Worm (Caenorhabditis elegans): Measurements from ENCODE around the gene F59A1.6.

DNA sequence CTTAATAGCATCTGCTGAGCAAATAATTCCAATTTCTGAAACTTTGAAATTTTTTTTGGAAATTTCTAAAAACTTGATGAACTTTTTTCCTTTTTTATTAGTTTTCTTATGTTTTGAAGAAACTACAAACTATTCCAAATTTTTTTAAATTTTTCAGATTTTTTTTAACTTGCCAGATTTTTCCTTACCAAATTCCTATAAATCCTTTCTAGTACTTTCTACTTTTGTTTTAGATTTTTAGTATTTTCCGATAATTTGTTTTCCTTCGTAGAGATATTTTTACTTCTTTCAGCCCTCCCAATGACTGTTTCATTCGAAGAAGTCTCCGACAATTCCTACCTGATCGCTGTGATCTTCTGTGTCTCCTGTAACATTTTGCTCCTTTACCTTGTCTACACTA is 33.7 kb downstream of the F59A1.6 start, which contains the start of gene str-77:
- TF ChIP-seq flh-1 (GFP tag; optimal IDR thresholded peaks at IDR 0.05), result no peak
- no peak for TF ChIP-seq nhr-237 (tag; optimal IDR thresholded peaks at IDR 0.05)
- TF ChIP-seq pha-4 (tag; optimal IDR thresholded peaks at IDR 0.05), result no peak
- no peak for TF ChIP-seq unc-39 (tag; optimal IDR thresholded peaks at IDR 0.05)
- no peak for TF ChIP-seq elt-3 (tag; optimal IDR thresholded peaks at IDR 0.05)
- no peak for TF ChIP-seq snpc-4 (tag; optimal IDR thresholded peaks at IDR 0.05)
- TF ChIP-seq nhr-76 (tag; optimal IDR thresholded peaks at IDR 0.05), result no peak
- TF ChIP-seq unc-62 (GFP tag; optimal IDR thresholded peaks at IDR 0.05), result no peak
- no peak for TF ChIP-seq unc-120 (tag; optimal IDR thresholded peaks at IDR 0.05; ENCODE audit: poor library complexity, severe bottlenecking)
- TF ChIP-seq nhr-28 (tag; optimal IDR thresholded peaks at IDR 0.05), result no peak

Measured in whole organism, mixed stage, embryonic.